Fruit fly (Drosophila melanogaster) whole organism: ENCODE measurements around the gene CG31693.

Source experiments
- Dll ChIP-seq: fragments of >200 bp; optimal IDR thresholded peaks from 2 replicates; lab custom pipeline; 2017
- pan ChIP-seq: fragments of >200 bp; optimal IDR thresholded peaks from 2 replicates; lab custom pipeline; 2017
- psq ChIP-seq: fragments of >200 bp; optimal IDR thresholded peaks from 2 replicates; lab custom pipeline; 2017

DNA sequence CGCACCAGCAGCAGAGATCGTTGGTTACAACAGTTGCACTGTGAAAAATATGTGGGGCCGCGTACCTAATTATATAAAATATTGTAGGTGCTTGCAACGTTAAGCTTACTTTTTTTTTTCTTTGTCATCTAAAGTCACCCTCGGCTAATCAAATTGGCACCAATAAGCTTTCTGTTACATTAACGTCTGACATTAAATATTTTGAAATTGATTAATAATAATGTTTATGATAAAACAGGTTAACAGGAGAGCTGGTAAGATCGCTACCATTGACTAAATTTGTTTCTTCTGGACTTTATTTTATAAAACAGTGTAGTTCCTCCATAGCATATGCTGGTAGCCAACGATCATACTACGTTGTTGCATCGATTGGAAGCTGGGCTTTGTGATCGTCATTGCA is 21.6 kb upstream of the CG31693 start:
- TF ChIP-seq pan (lab: Kevin White, UChicago) (no peak), Dll (lab: Kevin White, UChicago) (no peak), psq (lab: Kevin White, UChicago) (no peak)
